Fruit fly (Drosophila melanogaster) whole organism: ENCODE data around the gene nwk.

Experiments
- CG8478 ChIP-seq: fragments of >200 bp; optimal IDR thresholded peaks from 2 replicates; lab custom pipeline; 2018; ENCODE audit warnings: inconsistent platforms
- Dll ChIP-seq: fragments of >200 bp; optimal IDR thresholded peaks from 2 replicates; lab custom pipeline; 2017
- EcR ChIP-seq, 2 experiments: fragments of >200 bp; optimal IDR thresholded peaks; 2 replicates each; lab custom pipeline; 2017; ENCODE audit warnings: missing biosample characterization in 2 of 2, missing genetic modification characterization in 2 of 2, missing genetic modification reagents in 2 of 2
- pan ChIP-seq: fragments of >200 bp; optimal IDR thresholded peaks from 2 replicates; lab custom pipeline; 2017
- psq ChIP-seq: fragments of >200 bp; optimal IDR thresholded peaks from 2 replicates; lab custom pipeline; 2017
- usp ChIP-seq: fragments of >200 bp; optimal IDR thresholded peaks from 2 replicates; lab custom pipeline; 2017; ENCODE audit warnings: missing biosample characterization, missing genetic modification characterization, mixed read lengths

dm6 chr3L:9094980-9095425 lies 42.7 kb upstream of the nwk start:
- TF ChIP-seq CG8478 (lab: Kevin White, UChicago) (no peak), Dll (lab: Kevin White, UChicago) (no peak), usp (GFP tag; lab: Kevin White, UChicago) (no peak), pan (no peak), EcR (GFP tag; optimal IDR thresholded peaks at IDR 0.05; lab: Kevin White, UChicago) (no peak), psq (lab: Kevin White, UChicago) (no peak)
